Worm (Caenorhabditis elegans): ENCODE data around the gene Y66D12A.30.

Gene Y66D12A.30

DNA sequence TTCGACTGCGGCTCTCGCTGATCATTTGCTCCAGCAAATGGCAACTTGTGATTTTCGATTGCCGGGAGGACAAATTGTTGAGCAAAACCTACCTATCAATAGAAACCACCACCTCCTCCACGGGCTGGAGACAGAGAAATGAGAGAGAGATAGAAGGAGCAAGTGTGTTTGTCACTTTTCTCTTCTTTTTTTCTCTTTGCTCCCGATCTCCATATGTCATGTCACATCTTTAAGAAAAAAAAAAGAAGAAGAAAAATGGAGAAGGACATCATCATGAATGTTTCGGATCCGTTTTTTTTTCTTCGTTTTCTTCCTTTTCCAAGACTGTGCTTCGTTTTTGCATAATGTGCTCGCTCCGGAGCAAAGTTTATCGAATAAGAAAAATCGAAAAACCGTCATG, 51.1 kb downstream of the Y66D12A.30 start (continued):
- TF ChIP-seq mef-2 (tag; optimal IDR thresholded peaks at IDR 0.05) (no peak), vab-15 (tag; optimal IDR thresholded peaks at IDR 0.05) (no peak), mdl-1 (tag; optimal IDR thresholded peaks at IDR 0.05) (no peak), ets-5 (GFP tag; IDR thresholded peaks at IDR 0.05) (no peak), lin-15B (tag; optimal IDR thresholded peaks at IDR 0.05) (no peak), lin-35 (GFP tag; optimal IDR thresholded peaks at IDR 0.05) (no peak), mep-1 (tag; optimal IDR thresholded peaks at IDR 0.05) (peak; percentile 22), lin-39 (tag; optimal IDR thresholded peaks at IDR 0.05) (no peak), dpl-1 (GFP tag; optimal IDR thresholded peaks at IDR 0.05) (no peak), efl-1 (optimal IDR thresholded peaks at IDR 0.05) (peak in 1 of 2 experiments; percentile 2), efl-1 (GFP tag; optimal IDR thresholded peaks at IDR 0.05 in 1 of 2) (no peak), unc-86 (tag; optimal IDR thresholded peaks at IDR 0.05) (no peak), nhr-12 (tag; optimal IDR thresholded peaks at IDR 0.05) (no peak), nhr-237 (tag; optimal IDR thresholded peaks at IDR 0.05) (no peak), elt-3 (tag; optimal IDR thresholded peaks at IDR 0.05) (no peak)

Data from whole organism, L1 larva.